Worm (Caenorhabditis elegans): ENCODE measurements around the gene Y53C12A.3.
A peak's percentile ranks its signal among the peaks of the same experiment; 100 is the strongest.

Gene Y53C12A.3

ce11 chrII:9700363-9700762, 5.7 kb downstream of the Y53C12A.3 start, which contains the start of the genes Y53C12A.8 and Y53C12A.7:
TSS of gene Y53C12A.8 (minus strand) at chrII:9700463.
TSS of gene Y53C12A.7 (plus strand) at chrII:9700543.
- TF ChIP-seq mdl-1 (tag; optimal IDR thresholded peaks at IDR 0.05): no peak
- TF ChIP-seq ztf-11 (tag; optimal IDR thresholded peaks at IDR 0.05): no peak
- no peak for TF ChIP-seq arid-1 (GFP tag; conservative IDR thresholded peaks at IDR 0.05)
- no peak for TF ChIP-seq mes-2 (tag; optimal IDR thresholded peaks at IDR 0.05; ENCODE audit: poor library complexity, severe bottlenecking)
- no peak for TF ChIP-seq jun-1 (tag; optimal IDR thresholded peaks at IDR 0.05)
- TF ChIP-seq F10B5.3 (tag; optimal IDR thresholded peaks at IDR 0.05): no peak
- TF ChIP-seq unc-130 (GFP tag; optimal IDR thresholded peaks at IDR 0.05): no peak
- no peak for TF ChIP-seq lir-3 (tag; optimal IDR thresholded peaks at IDR 0.05)
- TF ChIP-seq ceh-28 (tag; optimal IDR thresholded peaks at IDR 0.05): no peak
- no peak for TF ChIP-seq Y105C5A.15 (GFP tag; IDR thresholded peaks at IDR 0.05)
- TF ChIP-seq nhr-102 (tag; optimal IDR thresholded peaks at IDR 0.05): no peak
- no peak for TF ChIP-seq spr-1 (tag; optimal IDR thresholded peaks at IDR 0.05)
- no peak for TF ChIP-seq nhr-25 (tag; optimal IDR thresholded peaks at IDR 0.05; ENCODE audit: borderline replicate concordance, insufficient read depth)
- TF ChIP-seq daf-19 (GFP tag; conservative IDR thresholded peaks at IDR 0.05): no peak
- TF ChIP-seq unc-62 (GFP tag; optimal IDR thresholded peaks at IDR 0.05 in 1 of 2): no peak
- no peak for TF ChIP-seq unc-62 (tag; optimal IDR thresholded peaks at IDR 0.05)
- TF ChIP-seq nhr-111 (GFP tag; optimal IDR thresholded peaks at IDR 0.05): no peak

- TF ChIP-seq lir-3 (tag; optimal IDR thresholded peaks at IDR 0.05) (no peak), unc-62 (GFP tag; optimal IDR thresholded peaks at IDR 0.05 in 1 of 2) (peak in 1 of 2 experiments; percentile 95), unc-62 (tag; optimal IDR thresholded peaks at IDR 0.05) (no peak)
These were observed 10.1 kb downstream of the Y53C12A.3 start for ce11 chrII:9695942-9696341.

ce11 chrII:9691839-9692238, 14.2 kb downstream of the Y53C12A.3 start, which contains the start of gene nlp-11:
TSS of gene nlp-11 (minus strand) at chrII:9691939.
- TF ChIP-seq unc-62 (GFP tag; optimal IDR thresholded peaks at IDR 0.05 in 1 of 2) (peak in 1 of 2 experiments; percentile 57), unc-62 (tag; optimal IDR thresholded peaks at IDR 0.05) (no peak), nhr-41 (GFP tag; IDR thresholded peaks at IDR 0.05) (no peak)

- TF ChIP-seq ctbp-1 (GFP tag; IDR thresholded peaks at IDR 0.05) (peak; percentile 64), zfp-3 (GFP tag; conservative IDR thresholded peaks at IDR 0.05) (no peak), mdt-29 (GFP tag; IDR thresholded peaks at IDR 0.05) (no peak), attf-4 (tag; optimal IDR thresholded peaks at IDR 0.05) (no peak), mdl-1 (tag; optimal IDR thresholded peaks at IDR 0.05) (no peak), ceh-44 (GFP tag; IDR thresholded peaks at IDR 0.05) (no peak), dmd-9 (GFP tag; IDR thresholded peaks at IDR 0.05) (no peak), zip-11 (GFP tag; IDR thresholded peaks at IDR 0.05) (no peak), mes-2 (tag; optimal IDR thresholded peaks at IDR 0.05; ENCODE audit: poor library complexity, severe bottlenecking) (no peak), nhr-6 (tag; optimal IDR thresholded peaks at IDR 0.05) (no peak), fkh-10 (GFP tag; optimal IDR thresholded peaks at IDR 0.05) (peak; percentile 89), ces-1 (GFP tag; optimal IDR thresholded peaks at IDR 0.05) (peak; percentile 73), lsy-2 (tag; optimal IDR thresholded peaks at IDR 0.05) (peak in 1 of 2 experiments; percentile 12), hif-1 (tag; optimal IDR thresholded peaks at IDR 0.05) (no peak), ztf-7 (tag; optimal IDR thresholded peaks at IDR 0.05) (no peak), lir-3 (tag; optimal IDR thresholded peaks at IDR 0.05) (no peak), ceh-82 (tag; optimal IDR thresholded peaks at IDR 0.05) (no peak), T20F7.1 (GFP tag; optimal IDR thresholded peaks at IDR 0.05) (no peak)
These were observed 15.9 kb downstream of the Y53C12A.3 start for ce11 chrII:9690067-9690632.
